Worm (Caenorhabditis elegans): ENCODE results near the gene Y59H11AM.1.

Gene Y59H11AM.1

DNA sequence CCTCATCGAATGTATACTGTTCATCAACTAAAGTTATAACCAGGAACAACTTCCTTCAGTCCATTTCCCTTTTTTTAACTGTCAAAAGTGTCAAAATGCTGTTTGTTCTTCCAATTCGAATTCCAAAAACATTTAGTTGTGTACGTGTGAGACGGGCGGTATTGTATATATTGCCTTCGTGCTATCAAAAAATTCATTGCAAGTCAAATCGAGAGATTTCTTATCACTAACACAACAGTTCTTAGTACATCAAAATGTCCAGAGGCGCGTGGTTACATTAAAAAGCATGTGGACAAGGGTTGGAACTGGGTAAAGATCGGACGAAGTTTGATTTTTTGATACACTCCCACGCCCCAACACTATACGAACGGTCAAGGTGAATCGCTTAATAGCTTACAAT lies 42.9 kb upstream of the Y59H11AM.1 start:
- no peak for TF ChIP-seq elt-3 (tag; optimal IDR thresholded peaks at IDR 0.05)
- TF ChIP-seq lin-15B (tag; optimal IDR thresholded peaks at IDR 0.05): no peak
- peak; percentile 12 for TF ChIP-seq mdl-1 (tag; optimal IDR thresholded peaks at IDR 0.05)
- TF ChIP-seq elt-2 (tag; optimal IDR thresholded peaks at IDR 0.05): peak; percentile 94
- TF ChIP-seq jun-1 (tag; optimal IDR thresholded peaks at IDR 0.05): peak; percentile 53
- TF ChIP-seq nhr-43 (tag; optimal IDR thresholded peaks at IDR 0.05; ENCODE audit: poor library complexity, severe bottlenecking): peak; percentile 87
- TF ChIP-seq fos-1 (tag; optimal IDR thresholded peaks at IDR 0.05): no peak
- TF ChIP-seq sea-2 (GFP tag; optimal IDR thresholded peaks at IDR 0.05): no peak
- TF ChIP-seq egl-27 (tag; optimal IDR thresholded peaks at IDR 0.05): no peak
- TF ChIP-seq nhr-76 (tag; optimal IDR thresholded peaks at IDR 0.05): no peak
- no peak for TF ChIP-seq hmg-11 (tag; optimal IDR thresholded peaks at IDR 0.05)
- no peak for TF ChIP-seq ceh-82 (tag; optimal IDR thresholded peaks at IDR 0.05)
- TF ChIP-seq unc-62 (GFP tag; optimal IDR thresholded peaks at IDR 0.05): peak; percentile 20
- no peak for TF ChIP-seq nhr-77 (tag; optimal IDR thresholded peaks at IDR 0.05)
- peak; percentile 34 for TF ChIP-seq nhr-23 (tag; optimal IDR thresholded peaks at IDR 0.05)
- TF ChIP-seq pqm-1 (tag; optimal IDR thresholded peaks at IDR 0.05): peak; percentile 80
- TF ChIP-seq egl-5 (tag; optimal IDR thresholded peaks at IDR 0.05): no peak
- TF ChIP-seq nfya-1 (tag; optimal IDR thresholded peaks at IDR 0.05; ENCODE audit: insufficient read depth): peak; percentile 15
- no peak for TF ChIP-seq snpc-4 (tag; optimal IDR thresholded peaks at IDR 0.05)
- peak; percentile 51 for TF ChIP-seq pha-4 (tag; optimal IDR thresholded peaks at IDR 0.05)
- TF ChIP-seq eor-1 (tag; optimal IDR thresholded peaks at IDR 0.05): no peak
- TF ChIP-seq nhr-25 (tag; optimal IDR thresholded peaks at IDR 0.05): peak; percentile 32

DNA sequence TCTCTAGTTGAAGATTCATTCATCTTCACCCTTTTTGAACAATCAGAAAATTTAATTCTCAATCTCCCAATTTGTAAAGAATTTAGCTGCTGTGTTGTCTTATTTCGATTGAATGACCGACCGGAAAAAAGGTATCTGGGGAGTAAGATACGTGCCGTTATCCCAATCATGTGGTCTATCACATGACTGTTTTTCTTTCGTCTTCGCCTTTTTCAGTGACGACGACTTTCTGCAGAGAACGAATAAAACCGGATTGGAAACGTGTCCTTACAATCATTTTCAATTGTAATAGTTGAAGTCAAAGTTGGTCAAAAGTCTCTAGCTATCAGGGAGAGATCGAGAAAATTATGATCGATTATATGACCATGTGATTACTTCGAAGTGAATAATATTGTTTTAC lies 42.2 kb upstream of the Y59H11AM.1 start:
- no peak for TF ChIP-seq eor-1 (tag; optimal IDR thresholded peaks at IDR 0.05)
- TF ChIP-seq ztf-4 (tag; optimal IDR thresholded peaks at IDR 0.05): no peak
- TF ChIP-seq lin-15B (tag; optimal IDR thresholded peaks at IDR 0.05): no peak
- peak in 1 of 3 experiments; percentile 22 for TF ChIP-seq elt-3 (tag; optimal IDR thresholded peaks at IDR 0.05)
- no peak for TF ChIP-seq fkh-10 (GFP tag; optimal IDR thresholded peaks at IDR 0.05)
- TF ChIP-seq ztf-11 (tag; optimal IDR thresholded peaks at IDR 0.05): no peak
- no peak for TF ChIP-seq pqm-1 (tag; optimal IDR thresholded peaks at IDR 0.05)
- TF ChIP-seq nfya-1 (tag; optimal IDR thresholded peaks at IDR 0.05; ENCODE audit: insufficient read depth): peak; percentile 9
- peak; percentile 18 for TF ChIP-seq daf-12 (tag; optimal IDR thresholded peaks at IDR 0.05)
- peak; percentile 96 for TF ChIP-seq nhr-43 (tag; optimal IDR thresholded peaks at IDR 0.05; ENCODE audit: poor library complexity, severe bottlenecking)
- peak; percentile 35 for TF ChIP-seq mdl-1 (tag; optimal IDR thresholded peaks at IDR 0.05)
- TF ChIP-seq snpc-4 (tag; optimal IDR thresholded peaks at IDR 0.05): no peak
- TF ChIP-seq ZK546.5 (tag; optimal IDR thresholded peaks at IDR 0.05): no peak
- TF ChIP-seq mml-1 (tag; optimal IDR thresholded peaks at IDR 0.05): no peak
- peak; percentile 36 for TF ChIP-seq ama-1 (optimal IDR thresholded peaks at IDR 0.05)
- no peak for TF ChIP-seq fkh-2 (tag; optimal IDR thresholded peaks at IDR 0.05)
- TF ChIP-seq lsy-12 (tag; optimal IDR thresholded peaks at IDR 0.05): peak; percentile 55
- TF ChIP-seq nhr-23 (tag; optimal IDR thresholded peaks at IDR 0.05): peak; percentile 95
- TF ChIP-seq jun-1 (tag; optimal IDR thresholded peaks at IDR 0.05): no peak
- peak; percentile 41 for TF ChIP-seq tbx-2 (tag; optimal IDR thresholded peaks at IDR 0.05)
- TF ChIP-seq pha-4 (tag; optimal IDR thresholded peaks at IDR 0.05): no peak
- no peak for TF ChIP-seq lin-39 (tag; optimal IDR thresholded peaks at IDR 0.05)
- TF ChIP-seq nhr-25 (tag; optimal IDR thresholded peaks at IDR 0.05): peak; percentile 92
- no peak for TF ChIP-seq ceh-28 (tag; optimal IDR thresholded peaks at IDR 0.05)
- no peak for TF ChIP-seq sea-2 (GFP tag; optimal IDR thresholded peaks at IDR 0.05)
- no peak for TF ChIP-seq hmg-11 (tag; optimal IDR thresholded peaks at IDR 0.05)

DNA sequence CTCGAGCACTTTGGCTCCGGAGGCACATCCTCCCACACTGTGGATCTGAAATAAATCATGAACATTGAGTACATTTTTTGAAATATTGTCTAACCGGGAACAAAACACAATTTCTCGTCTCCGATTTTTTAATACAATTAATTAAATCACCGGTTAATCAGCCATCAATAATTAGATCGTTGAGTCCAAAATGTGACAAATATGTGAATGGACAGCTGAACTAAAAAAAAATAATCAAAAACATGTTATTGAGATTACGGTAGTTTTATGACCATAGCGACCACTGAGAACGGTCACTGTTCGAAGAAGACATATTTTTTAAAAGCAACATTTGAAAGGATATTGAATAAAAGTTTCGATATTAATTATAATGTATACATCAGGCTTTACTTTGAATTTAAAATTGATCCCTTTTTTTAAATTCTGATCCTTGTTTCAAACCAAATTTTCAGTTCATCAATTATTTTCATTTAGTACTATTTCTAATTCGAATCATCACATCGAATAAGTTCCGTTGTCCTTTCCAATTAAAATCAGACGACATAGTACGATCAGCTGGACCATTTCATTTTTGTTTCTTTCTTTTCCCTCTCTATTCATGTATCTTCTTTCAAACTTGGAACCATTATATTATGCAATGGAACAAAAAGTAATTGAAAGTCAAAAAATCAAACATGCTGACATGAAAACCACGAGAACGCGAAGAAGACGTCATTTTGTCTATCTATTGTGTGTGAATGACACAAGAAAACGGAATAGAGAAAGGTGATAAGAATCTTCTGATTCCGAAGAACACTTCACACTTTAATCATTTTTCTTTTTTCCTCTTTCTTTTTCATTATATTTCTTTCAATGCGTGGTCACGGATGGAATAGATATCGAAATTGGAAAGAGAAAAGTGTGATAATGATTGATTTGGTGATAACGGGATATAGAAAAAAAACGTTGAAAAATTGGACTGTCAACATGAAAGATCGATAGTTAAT lies 40.9 kb upstream of the Y59H11AM.1 start:
- TF ChIP-seq egl-27 (tag; optimal IDR thresholded peaks at IDR 0.05) (peak; percentile 65), unc-62 (GFP tag; optimal IDR thresholded peaks at IDR 0.05) (peak; percentile 69), fos-1 (tag; optimal IDR thresholded peaks at IDR 0.05) (peak; percentile 87), skn-1 (tag; optimal IDR thresholded peaks at IDR 0.05) (peak; percentile 45), pqm-1 (tag; optimal IDR thresholded peaks at IDR 0.05) (peak; percentile 99), elt-2 (tag; optimal IDR thresholded peaks at IDR 0.05) (peak; percentile 100), nhr-12 (tag; optimal IDR thresholded peaks at IDR 0.05) (no peak), tbx-2 (tag; optimal IDR thresholded peaks at IDR 0.05) (no peak), egl-5 (tag; optimal IDR thresholded peaks at IDR 0.05) (no peak), ceh-28 (tag; optimal IDR thresholded peaks at IDR 0.05) (peak; percentile 64), jun-1 (tag; optimal IDR thresholded peaks at IDR 0.05) (peak; percentile 95), nfya-1 (tag; optimal IDR thresholded peaks at IDR 0.05; ENCODE audit: insufficient read depth) (no peak), hmg-11 (tag; optimal IDR thresholded peaks at IDR 0.05) (no peak), lin-15B (tag; optimal IDR thresholded peaks at IDR 0.05) (no peak), nhr-67 (tag; optimal IDR thresholded peaks at IDR 0.05) (no peak), nhr-237 (tag; optimal IDR thresholded peaks at IDR 0.05) (no peak), ztf-4 (tag; optimal IDR thresholded peaks at IDR 0.05) (peak; percentile 45), nhr-23 (tag; optimal IDR thresholded peaks at IDR 0.05) (peak; percentile 92), pha-4 (tag; optimal IDR thresholded peaks at IDR 0.05) (peak; percentile 60), nhr-76 (tag; optimal IDR thresholded peaks at IDR 0.05) (no peak), zag-1 (tag; optimal IDR thresholded peaks at IDR 0.05) (no peak), nhr-43 (tag; optimal IDR thresholded peaks at IDR 0.05; ENCODE audit: poor library complexity, severe bottlenecking) (peak; percentile 85), nhr-25 (tag; optimal IDR thresholded peaks at IDR 0.05) (peak; percentile 48), sea-2 (GFP tag; optimal IDR thresholded peaks at IDR 0.05) (no peak), daf-12 (tag; optimal IDR thresholded peaks at IDR 0.05) (no peak), ama-1 (optimal IDR thresholded peaks at IDR 0.05) (no peak), elt-3 (tag; optimal IDR thresholded peaks at IDR 0.05) (peak; percentile 95 to 99 (median 95)), elt-1 (tag; optimal IDR thresholded peaks at IDR 0.05) (peak; percentile 37), lsy-12 (tag; optimal IDR thresholded peaks at IDR 0.05) (peak; percentile 50), mdl-1 (tag; optimal IDR thresholded peaks at IDR 0.05) (peak; percentile 73)
